Fruit fly (Drosophila melanogaster) whole organism: Measurements from ENCODE around the gene Lmx1a.

Experiments
- CG8478 ChIP-seq: fragments of >200 bp; optimal IDR thresholded peaks from 2 replicates; lab custom pipeline; 2018; ENCODE audit warnings: inconsistent platforms
- pan ChIP-seq: fragments of >200 bp; optimal IDR thresholded peaks from 2 replicates; lab custom pipeline; 2017
- psq ChIP-seq: fragments of >200 bp; optimal IDR thresholded peaks from 2 replicates; lab custom pipeline; 2017
- usp ChIP-seq: fragments of >200 bp; optimal IDR thresholded peaks from 2 replicates; lab custom pipeline; 2017; ENCODE audit warnings: missing biosample characterization, missing genetic modification characterization, mixed read lengths

DNA sequence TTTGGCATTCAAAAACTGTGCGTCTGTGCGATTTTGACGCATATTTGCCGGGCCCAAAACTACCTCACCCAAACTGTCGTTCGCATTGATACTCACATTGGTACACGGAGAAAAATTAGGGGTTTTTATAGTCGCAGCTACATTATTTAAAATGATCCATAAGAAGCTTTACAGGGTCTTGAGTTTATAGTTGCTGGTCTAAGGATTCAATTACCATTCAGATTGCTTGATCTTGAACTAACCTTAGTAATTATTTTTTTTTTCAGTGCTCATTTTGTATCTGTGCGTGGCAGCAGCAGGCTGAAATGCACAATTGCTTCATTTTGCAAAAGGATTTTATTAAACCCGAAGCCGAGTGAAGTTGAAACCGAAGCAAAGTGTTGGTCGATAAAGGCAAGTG, 41.7 kb upstream of the Lmx1a start:
- TF ChIP-seq CG8478 (lab: Kevin White, UChicago) = no peak
- no peak for TF ChIP-seq usp (GFP tag; lab: Kevin White, UChicago)
- no peak for TF ChIP-seq pan (lab: Kevin White, UChicago)
- no peak for TF ChIP-seq psq
